ENCODE assay signal across 1 fruit fly cellular context in the genomic region with DNA sequence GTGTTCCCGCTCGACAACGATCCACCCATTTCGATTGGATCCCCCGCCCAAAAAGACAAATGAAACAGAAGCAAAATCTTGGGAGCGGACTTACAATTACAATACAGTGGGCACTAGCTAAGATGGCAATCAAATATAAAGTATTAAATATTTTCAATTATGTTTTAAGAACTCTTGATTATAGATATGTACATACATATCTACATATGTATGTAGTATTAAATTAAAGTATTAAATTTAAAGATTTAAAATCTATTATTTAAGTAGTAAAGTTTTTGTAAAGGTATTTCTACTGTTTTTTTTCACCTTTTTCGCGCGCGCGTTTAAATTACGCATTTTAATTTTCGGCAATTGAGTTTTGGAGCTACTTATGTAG.
TF ChIP-seq lines count a peak whose summit lies in the region.

No protein-coding gene starts in this region.

TF ChIP-seq in whole organism, embryonic, 481 proteins besides CTCF, POLR2A, EP300 and RAD21 (continued from another document):
- TF ChIP-seq CG5245 (GFP tag; optimal IDR thresholded peaks at IDR 0.05; lab: Kevin White, UChicago): no peak
- TF ChIP-seq CG18764 (GFP tag; optimal IDR thresholded peaks at IDR 0.05; lab: Kevin White, UChicago): peak; percentile 51
- TF ChIP-seq fd102C (GFP tag; optimal IDR thresholded peaks at IDR 0.05; lab: Kevin White, UChicago): no peak
- peak; percentile 39 for TF ChIP-seq CG16815 (GFP tag; optimal IDR thresholded peaks at IDR 0.05; lab: Kevin White, UChicago)
- no peak for TF ChIP-seq Mad (GFP tag; optimal IDR thresholded peaks at IDR 0.05; lab: Kevin White, UChicago)
- TF ChIP-seq Atf-2 (GFP tag; optimal IDR thresholded peaks at IDR 0.05; lab: Kevin White, UChicago): no peak
- peak; percentile 62 for TF ChIP-seq sqz (GFP tag; optimal IDR thresholded peaks at IDR 0.05; lab: Kevin White, UChicago)
- TF ChIP-seq CG12659 (GFP tag; optimal IDR thresholded peaks at IDR 0.05; lab: Kevin White, UChicago): peak; percentile 72
- no peak for TF ChIP-seq Dip2 (GFP tag; IDR thresholded peaks at IDR 0.05; lab: Robert Waterston, UW)
- TF ChIP-seq CG14667 (GFP tag; IDR thresholded peaks at IDR 0.05; lab: Robert Waterston, UW): peak; percentile 52
- no peak for TF ChIP-seq CkIIα-i1 (GFP tag; IDR thresholded peaks at IDR 0.05; lab: Robert Waterston, UW)
- TF ChIP-seq CG17829 (tag; optimal IDR thresholded peaks at IDR 0.05; lab: Kevin White, UChicago): peak; percentile 90
- 0 out of 3 replicates have a peak, but pooled peaks have one; percentile 40 for TF ChIP-seq CG7357 (GFP tag; IDR thresholded peaks at IDR 0.05; lab: Robert Waterston, UW)
- TF ChIP-seq Oli (tag; optimal IDR thresholded peaks at IDR 0.05; lab: Kevin White, UChicago): peak; percentile 78
- peak; percentile 84 for TF ChIP-seq CG15601 (tag; optimal IDR thresholded peaks at IDR 0.05; lab: Kevin White, UChicago)
- peak; percentile 18 for TF ChIP-seq exex (tag; optimal IDR thresholded peaks at IDR 0.05; lab: Kevin White, UChicago)
- TF ChIP-seq CG31365 (tag; optimal IDR thresholded peaks at IDR 0.05; lab: Kevin White, UChicago): no peak
- peak; percentile 71 for TF ChIP-seq CG12299 (tag; optimal IDR thresholded peaks at IDR 0.05; lab: Kevin White, UChicago)
- no peak for TF ChIP-seq her (GFP tag; optimal IDR thresholded peaks at IDR 0.05; lab: Kevin White, UChicago)
- TF ChIP-seq CG15269 (tag; optimal IDR thresholded peaks at IDR 0.05; lab: Kevin White, UChicago): peak; percentile 85
- TF ChIP-seq CG32532 (GFP tag; IDR thresholded peaks at IDR 0.05; lab: Robert Waterston, UW): peak; percentile 87
- TF ChIP-seq CG17385 (GFP tag; optimal IDR thresholded peaks at IDR 0.05; lab: Kevin White, UChicago): peak; percentile 77
- TF ChIP-seq TFAM (GFP tag; optimal IDR thresholded peaks at IDR 0.05; lab: Kevin White, UChicago): no peak
- TF ChIP-seq trh (GFP tag; optimal IDR thresholded peaks at IDR 0.05; lab: Kevin White, UChicago): no peak
- TF ChIP-seq Eip74EF (GFP tag; optimal IDR thresholded peaks at IDR 0.05; lab: Kevin White, UChicago): peak in 1 of 2 experiments; percentile 85
- no peak for TF ChIP-seq D (optimal IDR thresholded peaks at IDR 0.05; lab: Kevin White, UChicago)
- TF ChIP-seq D (GFP tag; optimal IDR thresholded peaks at IDR 0.05; lab: Kevin White, UChicago): peak; percentile 74
- TF ChIP-seq CG42726 (GFP tag; IDR thresholded peaks at IDR 0.05; lab: Robert Waterston, UW; ENCODE audit: partially characterized antibody): no peak
- peak; percentile 14 for TF ChIP-seq jing (GFP tag; optimal IDR thresholded peaks at IDR 0.05; lab: Kevin White, UChicago)
- no peak for TF ChIP-seq Antp (GFP tag; optimal IDR thresholded peaks at IDR 0.05; lab: Kevin White, UChicago)
- no peak for TF ChIP-seq HmgD (GFP tag; optimal IDR thresholded peaks at IDR 0.05; lab: Kevin White, UChicago)
- peak; percentile 45 for TF ChIP-seq ewg (GFP tag; optimal IDR thresholded peaks at IDR 0.05; lab: Kevin White, UChicago)
- TF ChIP-seq CG10979 (tag; optimal IDR thresholded peaks at IDR 0.05; lab: Kevin White, UChicago): peak; percentile 88
- no peak for TF ChIP-seq Atf3 (GFP tag; optimal IDR thresholded peaks at IDR 0.05; lab: Kevin White, UChicago)
- no peak for TF ChIP-seq CG7745 (tag; optimal IDR thresholded peaks at IDR 0.05; lab: Kevin White, UChicago)
- no peak for TF ChIP-seq Hr39 (optimal IDR thresholded peaks at IDR 0.05; lab: Kevin White, UChicago)
- peak; percentile 60 for TF ChIP-seq CG10431 (GFP tag; optimal IDR thresholded peaks at IDR 0.05; lab: Kevin White, UChicago)
- TF ChIP-seq CG17186 (GFP tag; optimal IDR thresholded peaks at IDR 0.05; lab: Kevin White, UChicago): no peak
- peak; percentile 6 for TF ChIP-seq MTF-1 (GFP tag; optimal IDR thresholded peaks at IDR 0.05; lab: Kevin White, UChicago; ENCODE audit: borderline replicate concordance)
- peak; percentile 24 for TF ChIP-seq CG1603 (tag; optimal IDR thresholded peaks at IDR 0.05; lab: Kevin White, UChicago)
- no peak for TF ChIP-seq Pdp1 (GFP tag; optimal IDR thresholded peaks at IDR 0.05; lab: Kevin White, UChicago)
- no peak for TF ChIP-seq CG6791 (GFP tag; IDR thresholded peaks at IDR 0.05; lab: Robert Waterston, UW; ENCODE audit: partially characterized antibody)
- TF ChIP-seq CG8359 (GFP tag; optimal IDR thresholded peaks at IDR 0.05; lab: Kevin White, UChicago; ENCODE audit: borderline replicate concordance): no peak
- no peak for TF ChIP-seq CG2129 (GFP tag; IDR thresholded peaks at IDR 0.05; lab: Robert Waterston, UW; ENCODE audit: partially characterized antibody)
- peak; percentile 77 for TF ChIP-seq CG31441 (GFP tag; IDR thresholded peaks at IDR 0.05; lab: Robert Waterston, UW)
- TF ChIP-seq CG7839 (tag; optimal IDR thresholded peaks at IDR 0.05; lab: Kevin White, UChicago): peak; percentile 87
